Fruit fly (Drosophila melanogaster) whole organism, embryonic: ENCODE data around the gene Ripalpha.
A peak's percentile ranks its signal among the peaks of the same experiment; 100 is the strongest.

Source experiments
- Abd-B ChIP-seq: fragments of 200-800 bp; sonication (Bioruptor generic); optimal IDR thresholded peaks from 2 replicates; lab custom pipeline; 2018; ENCODE audit warnings: missing biosample characterization, mild to moderate bottlenecking, missing genetic modification characterization, moderate library complexity
- CG11093 ChIP-seq: fragments of 200-800 bp; sonication (Bioruptor generic); IDR thresholded peaks from 3 replicates; pipeline ENCODE4 v1.3.6; 2022; ENCODE audit warnings: missing biosample characterization, missing genetic modification characterization
- CG11456 ChIP-seq: fragments of 200-800 bp; sonication (Bioruptor generic); IDR thresholded peaks from 3 replicates; pipeline ENCODE4 v1.3.6; 2022; ENCODE audit warnings: missing biosample characterization, missing genetic modification characterization
- CG13287 ChIP-seq: fragments of 200-800 bp; sonication (Bioruptor generic); IDR thresholded peaks from 2 replicates; pipeline ENCODE4 v1.3.6; 2022; ENCODE audit warnings: missing biosample characterization, missing genetic modification characterization; ENCODE audit not compliant: partially characterized antibody
- CG15601 ChIP-seq: fragments of 200-800 bp; sonication (Bioruptor generic); optimal IDR thresholded peaks from 3 replicates; lab custom pipeline; 2019; ENCODE audit warnings: missing biosample characterization, mild to moderate bottlenecking, missing genetic modification characterization, moderate library complexity
- CG16813 ChIP-seq: fragments of 200-800 bp; sonication (Bioruptor generic); IDR thresholded peaks from 3 replicates; pipeline ENCODE4 v1.3.6; 2022; ENCODE audit warnings: missing biosample characterization, missing genetic modification characterization; ENCODE audit not compliant: partially characterized antibody
- CG2712 ChIP-seq: fragments of 200-800 bp; optimal IDR thresholded peaks from 3 replicates; lab custom pipeline; 2019; ENCODE audit warnings: missing biosample characterization, mild to moderate bottlenecking, missing genetic modification characterization, moderate library complexity
- CG31224 ChIP-seq: fragments of 200-800 bp; sonication (Bioruptor generic); IDR thresholded peaks from 2 replicates; pipeline ENCODE4 v1.3.6; 2022; ENCODE audit warnings: missing biosample characterization, missing genetic modification characterization
- CG4404 ChIP-seq: fragments of 200-800 bp; sonication (Bioruptor generic); IDR thresholded peaks from 2 replicates; pipeline ENCODE4 v1.3.6; 2022; ENCODE audit warnings: missing biosample characterization, missing genetic modification characterization
- CG4854 ChIP-seq: fragments of 200-800 bp; sonication (Bioruptor generic); optimal IDR thresholded peaks from 2 replicates; lab custom pipeline; 2016; ENCODE audit warnings: missing biosample characterization, missing genetic modification characterization, inconsistent platforms
- CG5180 ChIP-seq: fragments of 200-800 bp; sonication (Bioruptor generic); optimal IDR thresholded peaks from 3 replicates; lab custom pipeline; 2017; ENCODE audit warnings: missing biosample characterization, missing genetic modification characterization, mild to moderate bottlenecking, moderate library complexity, missing genetic modification reagents
- CG7372 ChIP-seq: fragments of 200-800 bp; sonication (Bioruptor generic); IDR thresholded peaks from 2 replicates; pipeline ENCODE4 v1.3.6; 2022; ENCODE audit warnings: missing biosample characterization, missing genetic modification characterization
- CG7745 ChIP-seq: fragments of 200-800 bp; sonication (Bioruptor generic); optimal IDR thresholded peaks from 2 replicates; lab custom pipeline; 2018; ENCODE audit warnings: missing biosample characterization, mild to moderate bottlenecking, missing genetic modification characterization, moderate library complexity
- CG8924 ChIP-seq: fragments of 200-800 bp; optimal IDR thresholded peaks from 3 replicates; lab custom pipeline; 2019; ENCODE audit warnings: missing biosample characterization, mild to moderate bottlenecking, missing genetic modification characterization, moderate library complexity
- CG9215 ChIP-seq: fragments of 200-800 bp; sonication (Bioruptor generic); IDR thresholded peaks from 2 replicates; pipeline ENCODE4 v1.3.6; 2022; ENCODE audit warnings: missing biosample characterization, missing genetic modification characterization
- CG9437 ChIP-seq: fragments of 200-800 bp; sonication (Bioruptor generic); optimal IDR thresholded peaks from 2 replicates; lab custom pipeline; 2018; ENCODE audit warnings: missing biosample characterization, mild to moderate bottlenecking, missing genetic modification characterization
- CoRest ChIP-seq: fragments of 200-800 bp; sonication (Bioruptor generic); optimal IDR thresholded peaks from 3 replicates; lab custom pipeline; 2018; ENCODE audit warnings: missing biosample characterization, mild to moderate bottlenecking, missing genetic modification characterization, moderate library complexity
- Dad ChIP-seq: fragments of 200-800 bp; sonication (Bioruptor generic); optimal IDR thresholded peaks from 3 replicates; lab custom pipeline; 2016; ENCODE audit warnings: missing biosample characterization, missing genetic modification characterization
- Doc3 ChIP-seq: fragments of 200-800 bp; sonication (Bioruptor generic); IDR thresholded peaks from 3 replicates; pipeline ENCODE4 v1.3.6; 2022; ENCODE audit warnings: missing biosample characterization, missing genetic modification characterization; ENCODE audit not compliant: partially characterized antibody
- Dref ChIP-seq: fragments of 200-800 bp; sonication (Bioruptor generic); IDR thresholded peaks from 2 replicates; pipeline ENCODE4 v1.3.6; 2022; ENCODE audit warnings: missing biosample characterization, missing genetic modification characterization
- Lpt ChIP-seq: fragments of >200 bp; optimal IDR thresholded peaks from 2 replicates; lab custom pipeline; 2018; ENCODE audit warnings: missing biosample characterization, missing genetic modification characterization
- Meics ChIP-seq: fragments of 200-800 bp; sonication (Bioruptor generic); optimal IDR thresholded peaks from 2 replicates; lab custom pipeline; 2017; ENCODE audit warnings: missing biosample characterization, mild to moderate bottlenecking, missing genetic modification characterization
- NK7.1 ChIP-seq: fragments of 200-800 bp; sonication (Bioruptor generic); optimal IDR thresholded peaks from 3 replicates; lab custom pipeline; 2016; ENCODE audit warnings: missing biosample characterization, missing genetic modification characterization
- Nf-YC ChIP-seq: fragments of 200-800 bp; optimal IDR thresholded peaks from 3 replicates; lab custom pipeline; 2019; ENCODE audit warnings: missing biosample characterization, mild to moderate bottlenecking, missing genetic modification characterization, moderate library complexity
- NfI ChIP-seq: fragments of 200-800 bp; sonication (Bioruptor generic); optimal IDR thresholded peaks from 3 replicates; lab custom pipeline; 2018; ENCODE audit warnings: missing biosample characterization, mild to moderate bottlenecking, missing genetic modification characterization, moderate library complexity
- Oaz ChIP-seq: fragments of 200-800 bp; sonication (Bioruptor generic); IDR thresholded peaks from 2 replicates; pipeline ENCODE4 v1.3.6; 2022; ENCODE audit warnings: missing biosample characterization, missing genetic modification characterization
- Pdp1 ChIP-seq, 2 experiments: fragments of 200-800 bp; sonication (Bioruptor generic); optimal IDR thresholded peaks; 3 replicates each; lab custom pipeline; 2016; ENCODE audit warnings: missing biosample characterization in 2 of 2, missing genetic modification characterization in 2 of 2, mild to moderate bottlenecking in 1 of 2, moderate library complexity in 1 of 2
- al ChIP-seq: fragments of 200-800 bp; sonication (Bioruptor generic); IDR thresholded peaks from 2 replicates; pipeline ENCODE4 v1.3.6; 2022; ENCODE audit warnings: missing biosample characterization, missing genetic modification characterization
- amos ChIP-seq: fragments of 200-800 bp; sonication (Bioruptor generic); IDR thresholded peaks from 2 replicates; pipeline ENCODE4 v1.3.6; 2022; ENCODE audit warnings: missing biosample characterization, missing genetic modification characterization; ENCODE audit not compliant: partially characterized antibody
- bbx ChIP-seq: fragments of 200-800 bp; sonication (Bioruptor generic); IDR thresholded peaks from 2 replicates; pipeline ENCODE4 v1.3.6; 2022; ENCODE audit warnings: missing biosample characterization, missing genetic modification characterization; ENCODE audit not compliant: partially characterized antibody
- bcd ChIP-seq: fragments of 200-800 bp; sonication (Bioruptor generic); optimal IDR thresholded peaks from 2 replicates; lab custom pipeline; 2017; ENCODE audit warnings: missing biosample characterization, mild to moderate bottlenecking, missing genetic modification characterization
- bsh ChIP-seq, 2 experiments: fragments of 200-800 bp; sonication (Bioruptor generic); optimal IDR thresholded peaks; 2 replicates each; lab custom pipeline; 2017 to 2018; ENCODE audit warnings: mild to moderate bottlenecking in 2 of 2, missing biosample characterization in 2 of 2, missing genetic modification characterization in 2 of 2, moderate library complexity in 1 of 2
- crc ChIP-seq: fragments of 200-800 bp; sonication (Bioruptor generic); optimal IDR thresholded peaks from 2 replicates; lab custom pipeline; 2016; ENCODE audit warnings: missing biosample characterization, missing genetic modification characterization
- dm ChIP-seq: fragments of 200-800 bp; sonication (Bioruptor generic); optimal IDR thresholded peaks from 3 replicates; lab custom pipeline; 2016; ENCODE audit warnings: missing biosample characterization, missing genetic modification characterization
- dysf ChIP-seq: fragments of 200-800 bp; sonication (Bioruptor generic); IDR thresholded peaks from 3 replicates; pipeline ENCODE4 v1.3.6; 2022; ENCODE audit warnings: missing biosample characterization, missing genetic modification characterization
- eyg ChIP-seq: fragments of 200-800 bp; sonication (Bioruptor generic); optimal IDR thresholded peaks from 3 replicates; lab custom pipeline; 2016; ENCODE audit warnings: missing biosample characterization, missing genetic modification characterization
- gce ChIP-seq: fragments of 200-800 bp; sonication (Bioruptor generic); IDR thresholded peaks from 3 replicates; pipeline ENCODE4 v1.3.6; 2022; ENCODE audit warnings: missing biosample characterization, missing genetic modification characterization
- gt ChIP-seq: fragments of 200-800 bp; sonication (Bioruptor generic); IDR thresholded peaks from 2 replicates; pipeline ENCODE4 v1.3.6; 2022; ENCODE audit warnings: missing biosample characterization, missing genetic modification characterization
- hkb ChIP-seq, 2 experiments: fragments of 200-800 bp in 1 of 2; fragments of >200 bp in 1 of 2; sonication (Bioruptor generic) in 1 of 2; IDR thresholded peaks in 1 of 2; optimal IDR thresholded peaks in 1 of 2; 2 replicates each; pipeline versions ENCODE4 v1.3.6 to Lab custom; 2017 to 2022; ENCODE audit warnings: missing biosample characterization in 1 of 2, missing genetic modification characterization in 1 of 2
- jing ChIP-seq: fragments of 200-800 bp; sonication (Bioruptor generic); optimal IDR thresholded peaks from 2 replicates; lab custom pipeline; 2018; ENCODE audit warnings: missing biosample characterization, mild to moderate bottlenecking, missing genetic modification characterization
- lab ChIP-seq: fragments of 200-800 bp; sonication (Bioruptor generic); optimal IDR thresholded peaks from 3 replicates; lab custom pipeline; 2017; ENCODE audit warnings: missing biosample characterization, missing genetic modification characterization, mild to moderate bottlenecking, moderate library complexity, missing genetic modification reagents
- nerfin-2 ChIP-seq: fragments of 200-800 bp; sonication (Bioruptor generic); IDR thresholded peaks from 2 replicates; pipeline ENCODE4 v1.3.6; 2022; ENCODE audit warnings: missing biosample characterization, missing genetic modification characterization; ENCODE audit not compliant: partially characterized antibody
- psq ChIP-seq: fragments of 200-800 bp; sonication (Bioruptor generic); optimal IDR thresholded peaks from 2 replicates; lab custom pipeline; 2017; ENCODE audit warnings: missing biosample characterization, missing genetic modification characterization
- sc ChIP-seq, 3 experiments: fragments of >200 bp in 2 of 3; fragments of 200-800 bp in 1 of 3; sonication (Bioruptor generic) in 1 of 3; optimal IDR thresholded peaks; 2 replicates in 2 of 3; 3 replicates in 1 of 3; lab custom pipeline; 2017; ENCODE audit warnings: mild to moderate bottlenecking in 1 of 3, missing biosample characterization in 1 of 3, missing genetic modification characterization in 1 of 3, missing genetic modification reagents in 1 of 3
- so ChIP-seq: fragments of 200-800 bp; sonication (Bioruptor generic); IDR thresholded peaks from 3 replicates; pipeline ENCODE4 v1.3.6; 2022; ENCODE audit warnings: missing biosample characterization, missing genetic modification characterization
- sug ChIP-seq: fragments of 200-800 bp; optimal IDR thresholded peaks from 2 replicates; lab custom pipeline; 2019; ENCODE audit warnings: missing biosample characterization, mild to moderate bottlenecking, missing genetic modification characterization, moderate library complexity
- vfl ChIP-seq: fragments of 200-800 bp; sonication (Bioruptor generic); optimal IDR thresholded peaks from 2 replicates; lab custom pipeline; 2016; ENCODE audit warnings: missing biosample characterization, missing genetic modification characterization

Ripalpha gene

dm6 chr2L:10220501-10221386, 20.0 kb upstream of the Ripalpha start, which contains the start of the genes Npc1a and Prosalpha6 (continued):
- TF ChIP-seq CG4854 (GFP tag; lab: Kevin White, UChicago) = no peak
- no peak for TF ChIP-seq bcd (GFP tag; lab: Kevin White, UChicago)
- peak; percentile 78; the same call in 1 of the 2 replicates for TF ChIP-seq amos (GFP tag; lab: Robert Waterston, UW)
- no peak for TF ChIP-seq crc (GFP tag; lab: Kevin White, UChicago)
- peak; percentile 9 to 40 for TF ChIP-seq Pdp1 (GFP tag; optimal IDR thresholded peaks at IDR 0.05; lab: Kevin White, UChicago)
- peak; percentile 79 for TF ChIP-seq Dref (GFP tag; lab: Robert Waterston, UW)
- TF ChIP-seq hkb (optimal IDR thresholded peaks at IDR 0.05; lab: Kevin White, UChicago) = no peak
- TF ChIP-seq hkb (GFP tag; IDR thresholded peaks at IDR 0.05; lab: Robert Waterston, UW) = no peak
- peak; percentile 51 for TF ChIP-seq CG2712
- TF ChIP-seq CoRest = no peak
- TF ChIP-seq jing (GFP tag; lab: Kevin White, UChicago) = no peak
- TF ChIP-seq CG4404 (GFP tag; lab: Robert Waterston, UW) = no peak
- TF ChIP-seq CG7372 (GFP tag; lab: Robert Waterston, UW) = no peak
- TF ChIP-seq CG16813 (GFP tag; lab: Robert Waterston, UW) = peak; percentile 71; the same call in 2 of the 3 replicates
- no peak for TF ChIP-seq vfl (GFP tag; lab: Kevin White, UChicago)
- no peak for TF ChIP-seq Abd-B (GFP tag; lab: Kevin White, UChicago)
- TF ChIP-seq CG31224 (GFP tag; lab: Robert Waterston, UW) = no peak
- no peak for TF ChIP-seq CG15601 (tag; lab: Kevin White, UChicago)
- TF ChIP-seq Nf-YC (tag; lab: Kevin White, UChicago) = peak; percentile 30
- no peak for TF ChIP-seq CG11093
- TF ChIP-seq dysf (GFP tag; lab: Robert Waterston, UW) = no peak
- no peak for TF ChIP-seq Dad (GFP tag; lab: Kevin White, UChicago)
- TF ChIP-seq eyg (GFP tag; lab: Kevin White, UChicago) = no peak
- TF ChIP-seq lab (GFP tag; lab: Kevin White, UChicago) = no peak
- no peak for TF ChIP-seq psq (GFP tag; lab: Kevin White, UChicago)
- no peak for TF ChIP-seq CG9215 (GFP tag; lab: Robert Waterston, UW)
- TF ChIP-seq dm = no peak
- no peak for TF ChIP-seq sc (optimal IDR thresholded peaks at IDR 0.05; lab: Kevin White, UChicago)
- no peak for TF ChIP-seq sc (GFP tag; optimal IDR thresholded peaks at IDR 0.05; lab: Kevin White, UChicago)
- TF ChIP-seq CG8924 (tag; lab: Kevin White, UChicago) = peak; percentile 47
- no peak for TF ChIP-seq al
- no peak for TF ChIP-seq Lpt (GFP tag; lab: Kevin White, UChicago)
- TF ChIP-seq CG11456 = no peak
- TF ChIP-seq CG9437 (GFP tag; lab: Kevin White, UChicago) = peak; percentile 72
- 0 out of 3 replicates have a peak, but pooled peaks have one; percentile 28 for TF ChIP-seq Doc3 (GFP tag; lab: Robert Waterston, UW)
- TF ChIP-seq Meics (GFP tag; lab: Kevin White, UChicago) = no peak
- 0 out of 2 replicates have a peak, but pooled peaks have one; percentile 27 for TF ChIP-seq nerfin-2
- TF ChIP-seq sug = peak; percentile 7
- peak; percentile 21 for TF ChIP-seq CG5180
- peak; percentile 39; the same call in 1 of the 3 replicates for TF ChIP-seq so (GFP tag; lab: Robert Waterston, UW)
- no peak for TF ChIP-seq NfI (GFP tag; lab: Kevin White, UChicago)
- TF ChIP-seq gt (GFP tag; lab: Robert Waterston, UW) = no peak
- TF ChIP-seq CG13287 (GFP tag; lab: Robert Waterston, UW) = peak; percentile 62
- no peak for TF ChIP-seq bsh (GFP tag; optimal IDR thresholded peaks at IDR 0.05; lab: Kevin White, UChicago)
- TF ChIP-seq bbx (GFP tag; lab: Robert Waterston, UW) = peak; percentile 50; the same call in 1 of the 2 replicates
- TF ChIP-seq gce (GFP tag; lab: Robert Waterston, UW) = no peak
- TF ChIP-seq NK7.1 (GFP tag; lab: Kevin White, UChicago) = no peak
- no peak for TF ChIP-seq CG7745
- no peak for TF ChIP-seq Oaz (GFP tag; lab: Robert Waterston, UW)
